Fruit fly (Drosophila melanogaster) whole organism, embryonic: ENCODE measurements around the gene CG5639.

Experiments used
- ATbp ChIP-seq: fragments of 200-800 bp; sonication (Bioruptor generic); optimal IDR thresholded peaks from 2 replicates; lab custom pipeline; 2017; ENCODE audit warnings: missing biosample characterization, mild to moderate bottlenecking, missing genetic modification characterization, missing genetic modification reagents
- Abd-B ChIP-seq: fragments of 200-800 bp; sonication (Bioruptor generic); optimal IDR thresholded peaks from 2 replicates; lab custom pipeline; 2018; ENCODE audit warnings: missing biosample characterization, mild to moderate bottlenecking, missing genetic modification characterization, moderate library complexity
- Atf6 ChIP-seq: fragments of 200-800 bp; sonication (Bioruptor generic); IDR thresholded peaks from 2 replicates; pipeline ENCODE4 v1.3.6; 2022; ENCODE audit warnings: missing biosample characterization, missing genetic modification characterization
- BEAF-32 ChIP-seq: fragments of 200-800 bp; sonication (Bioruptor generic); optimal IDR thresholded peaks from 3 replicates; lab custom pipeline; 2017; ENCODE audit warnings: missing biosample characterization, missing genetic modification characterization, mild to moderate bottlenecking, moderate library complexity, missing genetic modification reagents
- Bdp1 ChIP-seq: fragments of 200-800 bp; sonication (Bioruptor generic); optimal IDR thresholded peaks from 3 replicates; lab custom pipeline; 2016; ENCODE audit warnings: missing biosample characterization, missing genetic modification characterization
- Bteb2 ChIP-seq: fragments of 200-800 bp; sonication (Bioruptor generic); optimal IDR thresholded peaks from 2 replicates; lab custom pipeline; 2016; ENCODE audit warnings: missing biosample characterization, missing genetic modification characterization
- CG10267 ChIP-seq: fragments of 200-800 bp; sonication (Bioruptor generic); optimal IDR thresholded peaks from 2 replicates; lab custom pipeline; 2018; ENCODE audit warnings: missing biosample characterization, mild to moderate bottlenecking, missing genetic modification characterization, moderate library complexity
- CG10979 ChIP-seq: fragments of 200-800 bp; sonication (Bioruptor generic); optimal IDR thresholded peaks from 2 replicates; lab custom pipeline; 2018; ENCODE audit warnings: missing biosample characterization, mild to moderate bottlenecking, missing genetic modification characterization, moderate library complexity
- CG11696 ChIP-seq: fragments of 200-800 bp; sonication (Bioruptor generic); IDR thresholded peaks from 2 replicates; pipeline ENCODE4 v1.3.6; 2022; ENCODE audit warnings: missing biosample characterization, missing genetic modification characterization
- CG13894 ChIP-seq: fragments of 200-800 bp; sonication (Bioruptor generic); optimal IDR thresholded peaks from 3 replicates; lab custom pipeline; 2018; ENCODE audit warnings: missing biosample characterization, mild to moderate bottlenecking, missing genetic modification characterization, moderate library complexity
- CG15011 ChIP-seq: fragments of 200-800 bp; sonication (Bioruptor generic); optimal IDR thresholded peaks from 3 replicates; lab custom pipeline; 2018; ENCODE audit warnings: missing biosample characterization, mild to moderate bottlenecking, missing genetic modification characterization
- CG17359 ChIP-seq: fragments of 200-800 bp; sonication (Bioruptor generic); optimal IDR thresholded peaks from 3 replicates; lab custom pipeline; 2018; ENCODE audit warnings: missing biosample characterization, mild to moderate bottlenecking, missing genetic modification characterization, moderate library complexity
- CG17361 ChIP-seq: fragments of 200-800 bp; sonication (Bioruptor generic); IDR thresholded peaks from 3 replicates; pipeline ENCODE4 v1.3.6; 2022; ENCODE audit warnings: missing biosample characterization, missing genetic modification characterization
- CG2120 ChIP-seq: fragments of 200-800 bp; sonication (Bioruptor generic); optimal IDR thresholded peaks from 3 replicates; lab custom pipeline; 2016; ENCODE audit warnings: missing biosample characterization, missing genetic modification characterization
- CG2712 ChIP-seq: fragments of 200-800 bp; optimal IDR thresholded peaks from 3 replicates; lab custom pipeline; 2019; ENCODE audit warnings: missing biosample characterization, mild to moderate bottlenecking, missing genetic modification characterization, moderate library complexity
- CG2889 ChIP-seq: fragments of 200-800 bp; sonication (Bioruptor generic); IDR thresholded peaks from 3 replicates; pipeline ENCODE4 v1.3.6; 2022; ENCODE audit warnings: missing biosample characterization, missing genetic modification characterization
- CG31441 ChIP-seq: fragments of 200-800 bp; sonication (Bioruptor generic); IDR thresholded peaks from 2 replicates; pipeline ENCODE4 v1.3.6; 2022; ENCODE audit warnings: missing biosample characterization, missing genetic modification characterization
- CG32532 ChIP-seq: fragments of 200-800 bp; sonication (Bioruptor generic); IDR thresholded peaks from 2 replicates; pipeline ENCODE4 v1.3.6; 2022; ENCODE audit warnings: missing biosample characterization, missing genetic modification characterization
- CG3281 ChIP-seq: fragments of 200-800 bp; sonication (Bioruptor generic); optimal IDR thresholded peaks from 3 replicates; lab custom pipeline; 2017; ENCODE audit warnings: missing biosample characterization, mild to moderate bottlenecking, missing genetic modification characterization
- CG3847 ChIP-seq: fragments of 200-800 bp; sonication (Bioruptor generic); IDR thresholded peaks from 2 replicates; pipeline ENCODE4 v1.3.6; 2022; ENCODE audit warnings: missing biosample characterization, missing genetic modification characterization
- CG4360 ChIP-seq: fragments of 200-800 bp; sonication (Bioruptor generic); IDR thresholded peaks from 2 replicates; pipeline ENCODE4 v1.3.6; 2022; ENCODE audit warnings: missing biosample characterization, missing genetic modification characterization
- CG4854 ChIP-seq: fragments of 200-800 bp; sonication (Bioruptor generic); optimal IDR thresholded peaks from 2 replicates; lab custom pipeline; 2016; ENCODE audit warnings: missing biosample characterization, missing genetic modification characterization, inconsistent platforms
- CG6683 ChIP-seq: fragments of 200-800 bp; sonication (Bioruptor generic); optimal IDR thresholded peaks from 2 replicates; lab custom pipeline; 2017; ENCODE audit warnings: missing biosample characterization, mild to moderate bottlenecking, missing genetic modification characterization, missing genetic modification reagents
- CG8388 ChIP-seq: fragments of 200-800 bp; sonication (Bioruptor generic); optimal IDR thresholded peaks from 2 replicates; lab custom pipeline; 2019; ENCODE audit warnings: missing biosample characterization, mild to moderate bottlenecking, missing genetic modification characterization, moderate library complexity
- CHES-1-like ChIP-seq: fragments of 200-800 bp; sonication (Bioruptor generic); optimal IDR thresholded peaks from 2 replicates; lab custom pipeline; 2016; ENCODE audit warnings: missing biosample characterization, missing genetic modification characterization
- Dad ChIP-seq: fragments of 200-800 bp; sonication (Bioruptor generic); optimal IDR thresholded peaks from 3 replicates; lab custom pipeline; 2016; ENCODE audit warnings: missing biosample characterization, missing genetic modification characterization
- Oli ChIP-seq: fragments of 200-800 bp; sonication (Bioruptor generic); optimal IDR thresholded peaks from 2 replicates; lab custom pipeline; 2018; ENCODE audit warnings: missing biosample characterization, mild to moderate bottlenecking, missing genetic modification characterization, moderate library complexity
- Opbp ChIP-seq: fragments of 200-800 bp; sonication (Bioruptor generic); IDR thresholded peaks from 3 replicates; pipeline ENCODE4 v1.3.6; 2022; ENCODE audit warnings: missing biosample characterization, missing genetic modification characterization; ENCODE audit not compliant: partially characterized antibody
- Rfx ChIP-seq: fragments of 200-800 bp; sonication (Bioruptor generic); IDR thresholded peaks from 2 replicates; pipeline ENCODE4 v1.3.6; 2022; ENCODE audit warnings: missing biosample characterization, missing genetic modification characterization
- bowl ChIP-seq: fragments of 200-800 bp; sonication (Bioruptor generic); IDR thresholded peaks from 2 replicates; pipeline ENCODE4 v1.3.6; 2022; ENCODE audit warnings: missing biosample characterization, missing genetic modification characterization
- bsh ChIP-seq, 2 experiments: fragments of 200-800 bp; sonication (Bioruptor generic); optimal IDR thresholded peaks; 2 replicates each; lab custom pipeline; 2017 to 2018; ENCODE audit warnings: mild to moderate bottlenecking in 2 of 2, missing biosample characterization in 2 of 2, missing genetic modification characterization in 2 of 2, moderate library complexity in 1 of 2
- crol ChIP-seq: fragments of 200-800 bp; sonication (Bioruptor generic); IDR thresholded peaks from 2 replicates; pipeline ENCODE4 v1.3.6; 2022; ENCODE audit warnings: missing biosample characterization, missing genetic modification characterization
- gem ChIP-seq: fragments of 200-800 bp; sonication (Bioruptor generic); optimal IDR thresholded peaks from 2 replicates; lab custom pipeline; 2019; ENCODE audit warnings: missing biosample characterization, mild to moderate bottlenecking, missing genetic modification characterization, moderate library complexity
- lbe ChIP-seq: fragments of 200-800 bp; sonication (Bioruptor generic); optimal IDR thresholded peaks from 2 replicates; lab custom pipeline; 2016; ENCODE audit warnings: missing biosample characterization, mild to moderate bottlenecking, missing genetic modification characterization
- nau ChIP-seq: fragments of 200-800 bp; sonication (Bioruptor generic); optimal IDR thresholded peaks from 3 replicates; lab custom pipeline; 2017; ENCODE audit warnings: missing biosample characterization, mild to moderate bottlenecking, missing genetic modification characterization, missing genetic modification reagents
- nerfin-1 ChIP-seq: fragments of 200-800 bp; sonication (Bioruptor generic); optimal IDR thresholded peaks from 3 replicates; lab custom pipeline; 2019; ENCODE audit warnings: missing biosample characterization, mild to moderate bottlenecking, missing genetic modification characterization, moderate library complexity
- phol ChIP-seq: fragments of 200-800 bp; sonication (Bioruptor generic); optimal IDR thresholded peaks from 3 replicates; lab custom pipeline; 2018; ENCODE audit warnings: missing biosample characterization, mild to moderate bottlenecking, missing genetic modification characterization, moderate library complexity
- pros ChIP-seq: fragments of 200-800 bp; sonication (Bioruptor generic); optimal IDR thresholded peaks from 3 replicates; lab custom pipeline; 2019; ENCODE audit warnings: missing biosample characterization, mild to moderate bottlenecking, missing genetic modification characterization, moderate library complexity
- psq ChIP-seq: fragments of 200-800 bp; sonication (Bioruptor generic); optimal IDR thresholded peaks from 2 replicates; lab custom pipeline; 2017; ENCODE audit warnings: missing biosample characterization, missing genetic modification characterization
- ro ChIP-seq: fragments of 200-800 bp; sonication (Bioruptor generic); IDR thresholded peaks from 2 replicates; pipeline ENCODE4 v1.3.6; 2022; ENCODE audit warnings: missing biosample characterization, missing genetic modification characterization
- sim ChIP-seq: fragments of 200-800 bp; sonication (Bioruptor generic); IDR thresholded peaks from 2 replicates; pipeline ENCODE4 v1.3.6; 2022; ENCODE audit warnings: missing biosample characterization, missing genetic modification characterization
- sima ChIP-seq: fragments of 200-800 bp; sonication (Bioruptor generic); optimal IDR thresholded peaks from 2 replicates; lab custom pipeline; 2016; ENCODE audit warnings: missing biosample characterization, missing genetic modification characterization
- slbo ChIP-seq: fragments of 200-800 bp; sonication (Bioruptor generic); IDR thresholded peaks from 2 replicates; pipeline ENCODE4 v1.3.6; 2022; ENCODE audit warnings: missing biosample characterization, missing genetic modification characterization
- stc ChIP-seq: fragments of 200-800 bp; sonication (Bioruptor generic); IDR thresholded peaks from 2 replicates; pipeline ENCODE4 v1.3.6; 2022; ENCODE audit warnings: missing biosample characterization, missing genetic modification characterization
- tio ChIP-seq: fragments of 200-800 bp; sonication (Bioruptor generic); optimal IDR thresholded peaks from 2 replicates; lab custom pipeline; 2017; ENCODE audit warnings: missing biosample characterization, missing genetic modification characterization, inconsistent platforms
- vnd ChIP-seq: fragments of 200-800 bp; sonication (Bioruptor generic); IDR thresholded peaks from 3 replicates; pipeline ENCODE4 v1.3.6; 2022; ENCODE audit warnings: missing biosample characterization, missing genetic modification characterization; ENCODE audit not compliant: partially characterized antibody
- vvl ChIP-seq: fragments of 200-800 bp; sonication (Bioruptor generic); IDR thresholded peaks from 2 replicates; pipeline ENCODE4 v1.3.6; 2022; ENCODE audit warnings: missing biosample characterization, missing genetic modification characterization
- wdn ChIP-seq: fragments of 200-800 bp; sonication (Bioruptor generic); IDR thresholded peaks from 2 replicates; pipeline ENCODE4 v1.3.6; 2022; ENCODE audit warnings: missing biosample characterization, missing genetic modification characterization
- zf30C ChIP-seq: fragments of 200-800 bp; sonication (Bioruptor generic); optimal IDR thresholded peaks from 3 replicates; lab custom pipeline; 2018; ENCODE audit warnings: missing biosample characterization, mild to moderate bottlenecking, missing genetic modification characterization

Gene CG5639

dm6 chr3R:27557970-27558659 lies 37.8 kb downstream of the CG5639 start (continued):
- no peak for TF ChIP-seq vnd (GFP tag; lab: Robert Waterston, UW)
- 0 out of 2 replicates have a peak, but pooled peaks have one; percentile 8 for TF ChIP-seq CG31441
- TF ChIP-seq CG2120 (GFP tag; lab: Kevin White, UChicago): peak; percentile 20
- no peak for TF ChIP-seq BEAF-32 (GFP tag; lab: Kevin White, UChicago)
- peak; percentile 30 for TF ChIP-seq Oli (tag; lab: Kevin White, UChicago)
- no peak for TF ChIP-seq CG6683 (GFP tag; lab: Kevin White, UChicago)
- peak; percentile 49 for TF ChIP-seq gem (tag; lab: Kevin White, UChicago)
- TF ChIP-seq Atf6: peak; percentile 25; the same call in 1 of the 2 replicates
- TF ChIP-seq CG32532 (GFP tag; lab: Robert Waterston, UW): 0 out of 2 replicates have a peak, but pooled peaks have one; percentile 13
- TF ChIP-seq CG4854: no peak
- TF ChIP-seq CG2889: no peak
- TF ChIP-seq vvl (GFP tag; lab: Robert Waterston, UW): 0 out of 2 replicates have a peak, but pooled peaks have one; percentile 21
- no peak for TF ChIP-seq Bdp1 (GFP tag; lab: Kevin White, UChicago)
- no peak for TF ChIP-seq sima
- no peak for TF ChIP-seq tio
- no peak for TF ChIP-seq CHES-1-like (GFP tag; lab: Kevin White, UChicago)
- TF ChIP-seq stc (GFP tag; lab: Robert Waterston, UW): no peak; the same call in 1 of the 2 replicates
- TF ChIP-seq CG11696 (GFP tag; lab: Robert Waterston, UW): peak; percentile 88
- TF ChIP-seq bsh (GFP tag; optimal IDR thresholded peaks at IDR 0.05; lab: Kevin White, UChicago): peak in 1 of 2 experiments; percentile 25
- TF ChIP-seq CG8388: peak; percentile 14
- no peak for TF ChIP-seq CG3847 (GFP tag; lab: Robert Waterston, UW)
- no peak for TF ChIP-seq Dad (GFP tag; lab: Kevin White, UChicago)
- peak; percentile 26 for TF ChIP-seq CG10979 (tag; lab: Kevin White, UChicago)
- TF ChIP-seq nau (GFP tag; lab: Kevin White, UChicago): no peak
- peak; percentile 65 for TF ChIP-seq CG4360 (GFP tag; lab: Robert Waterston, UW)
- no peak for TF ChIP-seq Rfx (GFP tag; lab: Robert Waterston, UW)
- TF ChIP-seq CG15011 (GFP tag; lab: Kevin White, UChicago): no peak
- peak; percentile 18 for TF ChIP-seq CG3281 (GFP tag; lab: Kevin White, UChicago)
- TF ChIP-seq wdn: no peak
- peak; percentile 21 for TF ChIP-seq CG10267 (tag; lab: Kevin White, UChicago)
- peak; percentile 14; the same call in 1 of the 2 replicates for TF ChIP-seq slbo (GFP tag; lab: Robert Waterston, UW)
- TF ChIP-seq pros (GFP tag; lab: Kevin White, UChicago): no peak
- no peak for TF ChIP-seq bowl
- TF ChIP-seq lbe (GFP tag; lab: Kevin White, UChicago): no peak
- TF ChIP-seq ATbp (GFP tag; lab: Kevin White, UChicago): peak; percentile 4
- TF ChIP-seq phol (tag; lab: Kevin White, UChicago): peak; percentile 44
- no peak for TF ChIP-seq ro
- 0 out of 2 replicates have a peak, but pooled peaks have one; percentile 5 for TF ChIP-seq sim (GFP tag; lab: Robert Waterston, UW)
- no peak for TF ChIP-seq Opbp (GFP tag; lab: Robert Waterston, UW)
- TF ChIP-seq nerfin-1 (tag; lab: Kevin White, UChicago): peak; percentile 99
- TF ChIP-seq psq (GFP tag; lab: Kevin White, UChicago): no peak
- TF ChIP-seq CG17359 (tag; lab: Kevin White, UChicago): peak; percentile 27
- TF ChIP-seq Bteb2: no peak
- no peak for TF ChIP-seq zf30C (GFP tag; lab: Kevin White, UChicago)
- peak; percentile 38 for TF ChIP-seq CG2712 (tag; lab: Kevin White, UChicago)
- TF ChIP-seq CG17361: 0 out of 3 replicates have a peak, but pooled peaks have one; percentile 19
- TF ChIP-seq crol: 0 out of 2 replicates have a peak, but pooled peaks have one; percentile 15
- TF ChIP-seq Abd-B: no peak
- peak; percentile 93 for TF ChIP-seq CG13894 (tag; lab: Kevin White, UChicago)
